Fruit fly (Drosophila melanogaster) whole organism, prepupa: ENCODE results near the gene mad2.

Source experiments
- CG10631 ChIP-seq: fragments of 200-800 bp; sonication (Bioruptor generic); optimal IDR thresholded peaks from 2 replicates; lab custom pipeline; 2016; ENCODE audit warnings: missing biosample characterization, missing genetic modification characterization
- CG10669 ChIP-seq: fragments of 200-800 bp; sonication (Bioruptor generic); optimal IDR thresholded peaks from 3 replicates; lab custom pipeline; 2018; ENCODE audit warnings: missing biosample characterization, mild to moderate bottlenecking, missing genetic modification characterization, moderate library complexity
- CG11294 ChIP-seq: fragments of 200-800 bp; sonication (Bioruptor generic); IDR thresholded peaks from 2 replicates; pipeline ENCODE4 v1.3.6; 2022; ENCODE audit warnings: missing biosample characterization, missing genetic modification characterization
- CG11762 ChIP-seq: fragments of 200-800 bp; sonication (Bioruptor generic); optimal IDR thresholded peaks from 3 replicates; lab custom pipeline; 2016; ENCODE audit warnings: missing biosample characterization, missing genetic modification characterization; ENCODE audit not compliant: insufficient read depth
- CG11902 ChIP-seq: fragments of 200-800 bp; sonication (Bioruptor generic); optimal IDR thresholded peaks from 3 replicates; lab custom pipeline; 2016; ENCODE audit warnings: missing biosample characterization, missing genetic modification characterization
- CG15336 ChIP-seq: fragments of 200-800 bp; sonication (Bioruptor generic); IDR thresholded peaks from 2 replicates; pipeline ENCODE4 v1.3.6; 2022; ENCODE audit warnings: missing biosample characterization, missing genetic modification characterization
- CG1621 ChIP-seq: fragments of 200-800 bp; sonication (Bioruptor generic); optimal IDR thresholded peaks from 3 replicates; lab custom pipeline; 2018; ENCODE audit warnings: missing biosample characterization, mild to moderate bottlenecking, missing genetic modification characterization
- CG16779 ChIP-seq: fragments of 200-800 bp; sonication (Bioruptor generic); optimal IDR thresholded peaks from 3 replicates; lab custom pipeline; 2017; ENCODE audit warnings: missing biosample characterization, mild to moderate bottlenecking, missing genetic modification characterization
- CG3032 ChIP-seq: fragments of 200-800 bp; optimal IDR thresholded peaks from 2 replicates; lab custom pipeline; 2019; ENCODE audit warnings: missing biosample characterization, mild to moderate bottlenecking, missing genetic modification characterization, moderate library complexity
- CG31627 ChIP-seq: fragments of 200-800 bp; sonication (Bioruptor generic); optimal IDR thresholded peaks from 3 replicates; lab custom pipeline; 2016; ENCODE audit warnings: missing biosample characterization, missing genetic modification characterization
- CG32006 ChIP-seq: fragments of 200-800 bp; sonication (Bioruptor generic); optimal IDR thresholded peaks from 3 replicates; lab custom pipeline; 2017; ENCODE audit warnings: missing biosample characterization, mild to moderate bottlenecking, missing genetic modification characterization
- CG4318 ChIP-seq: fragments of 200-800 bp; sonication (Bioruptor generic); optimal IDR thresholded peaks from 3 replicates; lab custom pipeline; 2017; ENCODE audit warnings: missing biosample characterization, mild to moderate bottlenecking, missing genetic modification characterization
- CG6276 ChIP-seq: fragments of 200-800 bp; sonication (Bioruptor generic); optimal IDR thresholded peaks from 2 replicates; lab custom pipeline; 2017; ENCODE audit warnings: missing biosample characterization, mild to moderate bottlenecking, missing genetic modification characterization
- CG6808 ChIP-seq: fragments of 200-800 bp; sonication (Bioruptor generic); optimal IDR thresholded peaks from 3 replicates; lab custom pipeline; 2017; ENCODE audit warnings: missing biosample characterization, missing genetic modification characterization, mild to moderate bottlenecking, moderate library complexity, missing genetic modification reagents
- CG6854 ChIP-seq: fragments of 200-800 bp; sonication (Bioruptor generic); optimal IDR thresholded peaks from 2 replicates; lab custom pipeline; 2017; ENCODE audit warnings: missing biosample characterization, mild to moderate bottlenecking, missing genetic modification characterization
- CG8319 ChIP-seq: fragments of 200-800 bp; sonication (Bioruptor generic); optimal IDR thresholded peaks from 3 replicates; lab custom pipeline; 2016; ENCODE audit warnings: missing biosample characterization, missing genetic modification characterization
- CG8632 ChIP-seq: fragments of 200-800 bp; sonication (Bioruptor generic); optimal IDR thresholded peaks from 3 replicates; lab custom pipeline; 2016; ENCODE audit warnings: missing biosample characterization, missing genetic modification characterization
- CG9139 ChIP-seq: fragments of 200-800 bp; sonication (Bioruptor generic); optimal IDR thresholded peaks from 3 replicates; lab custom pipeline; 2017; ENCODE audit warnings: missing biosample characterization, mild to moderate bottlenecking, missing genetic modification characterization
- Eip75B ChIP-seq: fragments of 200-800 bp; sonication (Bioruptor generic); optimal IDR thresholded peaks from 3 replicates; lab custom pipeline; 2016; ENCODE audit warnings: missing biosample characterization, missing genetic modification characterization
- Eip78C ChIP-seq: fragments of 200-800 bp; sonication (Bioruptor generic); peaks from one replicate; lab custom pipeline; 2016; ENCODE audit warnings: missing biosample characterization, missing genetic modification characterization
- Eip93F ChIP-seq: fragments of 200-800 bp; sonication (Bioruptor generic); optimal IDR thresholded peaks from 2 replicates; lab custom pipeline; 2016; ENCODE audit warnings: missing biosample characterization, mild to moderate bottlenecking, missing genetic modification characterization
- Ets21C ChIP-seq: fragments of 200-800 bp; sonication (Bioruptor generic); optimal IDR thresholded peaks from 3 replicates; lab custom pipeline; 2016; ENCODE audit warnings: missing biosample characterization, missing genetic modification characterization
- Ets96B ChIP-seq: fragments of 200-800 bp; optimal IDR thresholded peaks from 2 replicates; lab custom pipeline; 2019; ENCODE audit warnings: missing biosample characterization, mild to moderate bottlenecking, missing genetic modification characterization, moderate library complexity
- Lpt ChIP-seq: fragments of 200-800 bp; sonication (Bioruptor generic); optimal IDR thresholded peaks from 3 replicates; lab custom pipeline; 2016; ENCODE audit warnings: missing biosample characterization, missing genetic modification characterization
- OdsH ChIP-seq: fragments of 200-800 bp; sonication (Bioruptor generic); optimal IDR thresholded peaks from 3 replicates; lab custom pipeline; 2016; ENCODE audit warnings: missing biosample characterization, missing genetic modification characterization
- Smox ChIP-seq: fragments of 200-800 bp; sonication (Bioruptor generic); optimal IDR thresholded peaks from 3 replicates; lab custom pipeline; 2016; ENCODE audit warnings: missing biosample characterization, missing genetic modification characterization
- Sox102F ChIP-seq: fragments of 200-800 bp; sonication (Bioruptor generic); optimal IDR thresholded peaks from 2 replicates; lab custom pipeline; 2016; ENCODE audit warnings: missing biosample characterization, mild to moderate bottlenecking, missing genetic modification characterization
- Sox14 ChIP-seq: fragments of 200-800 bp; sonication (Bioruptor generic); optimal IDR thresholded peaks from 3 replicates; lab custom pipeline; 2016; ENCODE audit warnings: missing biosample characterization, missing genetic modification characterization
- Sox15 ChIP-seq: fragments of 200-800 bp; sonication (Bioruptor generic); optimal IDR thresholded peaks from 3 replicates; lab custom pipeline; 2016; ENCODE audit warnings: missing biosample characterization, missing genetic modification characterization
- achi ChIP-seq: fragments of 200-800 bp; sonication (Bioruptor generic); optimal IDR thresholded peaks from 3 replicates; lab custom pipeline; 2016; ENCODE audit warnings: missing biosample characterization, missing genetic modification characterization
- acj6 ChIP-seq: fragments of 200-800 bp; sonication (Bioruptor generic); optimal IDR thresholded peaks from 3 replicates; lab custom pipeline; 2016; ENCODE audit warnings: missing biosample characterization, missing genetic modification characterization
- cyc ChIP-seq: fragments of 200-800 bp; sonication (Bioruptor generic); optimal IDR thresholded peaks from 3 replicates; lab custom pipeline; 2016; ENCODE audit warnings: missing biosample characterization, missing genetic modification characterization
- dac ChIP-seq: fragments of 200-800 bp; sonication (Bioruptor generic); optimal IDR thresholded peaks from 2 replicates; lab custom pipeline; 2017; ENCODE audit warnings: missing biosample characterization, mild to moderate bottlenecking, missing genetic modification characterization
- dsx ChIP-seq: fragments of 200-800 bp; optimal IDR thresholded peaks from 3 replicates; lab custom pipeline; 2019; ENCODE audit warnings: missing biosample characterization, mild to moderate bottlenecking, missing genetic modification characterization, moderate library complexity; ENCODE audit not compliant: poor library complexity, severe bottlenecking
- eg ChIP-seq: fragments of 200-800 bp; sonication (Bioruptor generic); IDR thresholded peaks from 3 replicates; pipeline ENCODE4 v1.3.6; 2022; ENCODE audit warnings: missing biosample characterization, missing genetic modification characterization
- esn ChIP-seq: fragments of 200-800 bp; sonication (Bioruptor generic); optimal IDR thresholded peaks from 2 replicates; lab custom pipeline; 2016; ENCODE audit warnings: missing biosample characterization, mild to moderate bottlenecking, missing genetic modification characterization, moderate library complexity
- fkh ChIP-seq: fragments of 200-800 bp; sonication (Bioruptor generic); optimal IDR thresholded peaks from 3 replicates; lab custom pipeline; 2017; ENCODE audit warnings: missing biosample characterization, mild to moderate bottlenecking, missing genetic modification characterization, moderate library complexity
- lz ChIP-seq: fragments of 200-800 bp; sonication (Bioruptor generic); optimal IDR thresholded peaks from 3 replicates; lab custom pipeline; 2016; ENCODE audit warnings: missing biosample characterization, missing genetic modification characterization
- net ChIP-seq: fragments of 200-800 bp; sonication (Bioruptor generic); optimal IDR thresholded peaks from 3 replicates; lab custom pipeline; 2016; ENCODE audit warnings: missing biosample characterization, missing genetic modification characterization
- pdm3 ChIP-seq: fragments of 200-800 bp; sonication (Bioruptor generic); optimal IDR thresholded peaks from 3 replicates; lab custom pipeline; 2016; ENCODE audit warnings: missing biosample characterization, missing genetic modification characterization
- salr ChIP-seq, 2 experiments: fragments of 200-800 bp; sonication (Bioruptor generic); optimal IDR thresholded peaks; 3 replicates each; lab custom pipeline; 2016 to 2018; ENCODE audit warnings: missing biosample characterization in 2 of 2, missing genetic modification characterization in 2 of 2, mild to moderate bottlenecking in 1 of 2
- spab ChIP-seq: fragments of 200-800 bp; sonication (Bioruptor generic); optimal IDR thresholded peaks from 2 replicates; lab custom pipeline; 2017; ENCODE audit warnings: missing biosample characterization, mild to moderate bottlenecking, missing genetic modification characterization, missing genetic modification reagents
- ss ChIP-seq, 2 experiments: fragments of 200-800 bp; sonication (Bioruptor generic); optimal IDR thresholded peaks; 2 replicates in 1 of 2; 3 replicates in 1 of 2; lab custom pipeline; 2017 to 2018; ENCODE audit warnings: mild to moderate bottlenecking in 2 of 2, missing biosample characterization in 2 of 2, missing genetic modification characterization in 2 of 2, moderate library complexity in 1 of 2
- svp ChIP-seq: fragments of 200-800 bp; sonication (Bioruptor generic); peaks from one replicate; lab custom pipeline; 2016; ENCODE audit warnings: missing biosample characterization, missing genetic modification characterization
- topi ChIP-seq: fragments of 200-800 bp; sonication (Bioruptor generic); optimal IDR thresholded peaks from 3 replicates; lab custom pipeline; 2016; ENCODE audit warnings: missing biosample characterization, missing genetic modification characterization
- vri ChIP-seq: fragments of 200-800 bp; sonication (Bioruptor generic); optimal IDR thresholded peaks from 3 replicates; lab custom pipeline; 2016; ENCODE audit warnings: missing biosample characterization, mild to moderate bottlenecking, missing genetic modification characterization

The mad2 gene

DNA sequence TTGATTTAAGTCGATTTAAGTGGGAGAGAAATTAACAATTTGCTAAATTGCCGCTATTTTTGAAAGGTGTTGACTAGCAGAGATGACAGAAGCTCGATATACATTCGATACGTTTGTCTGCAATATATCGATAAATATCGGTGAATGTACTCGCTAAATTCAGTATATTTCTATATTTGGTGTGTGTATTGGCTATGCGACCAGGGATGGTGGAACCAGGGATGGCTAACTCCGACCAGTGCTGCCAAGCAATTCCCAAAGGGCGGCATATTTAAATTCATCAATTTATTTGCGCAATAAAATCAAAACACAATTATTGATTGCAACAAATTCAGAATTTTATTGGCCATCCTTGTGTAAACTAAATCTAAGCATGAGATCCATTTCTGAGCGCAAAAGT, at the start of gene mad2:
mad2 (minus strand) TSS at position 78 of the 400 bp plus-strand sequence.
- no peak for TF ChIP-seq vri
- TF ChIP-seq Lpt, result no peak
- TF ChIP-seq Ets96B, result no peak
- no peak for TF ChIP-seq CG10631 (GFP tag; lab: Kevin White, UChicago)
- no peak for TF ChIP-seq salr (GFP tag; optimal IDR thresholded peaks at IDR 0.05; lab: Kevin White, UChicago)
- TF ChIP-seq dsx (GFP tag; lab: Kevin White, UChicago), result no peak
- no peak for TF ChIP-seq CG16779 (tag; lab: Kevin White, UChicago)
- TF ChIP-seq Sox14 (GFP tag; lab: Kevin White, UChicago), result no peak
- peak; percentile 53 for TF ChIP-seq fkh (GFP tag; lab: Kevin White, UChicago)
- TF ChIP-seq Eip93F (GFP tag; lab: Kevin White, UChicago), result no peak
- TF ChIP-seq CG32006 (GFP tag; lab: Kevin White, UChicago), result no peak
- TF ChIP-seq CG9139 (GFP tag; lab: Kevin White, UChicago), result no peak
- no peak for TF ChIP-seq dac (GFP tag; lab: Kevin White, UChicago)
- no peak for TF ChIP-seq Ets21C (GFP tag; lab: Kevin White, UChicago)
- peak; percentile 100 for TF ChIP-seq CG6808 (GFP tag; lab: Kevin White, UChicago)

DNA sequence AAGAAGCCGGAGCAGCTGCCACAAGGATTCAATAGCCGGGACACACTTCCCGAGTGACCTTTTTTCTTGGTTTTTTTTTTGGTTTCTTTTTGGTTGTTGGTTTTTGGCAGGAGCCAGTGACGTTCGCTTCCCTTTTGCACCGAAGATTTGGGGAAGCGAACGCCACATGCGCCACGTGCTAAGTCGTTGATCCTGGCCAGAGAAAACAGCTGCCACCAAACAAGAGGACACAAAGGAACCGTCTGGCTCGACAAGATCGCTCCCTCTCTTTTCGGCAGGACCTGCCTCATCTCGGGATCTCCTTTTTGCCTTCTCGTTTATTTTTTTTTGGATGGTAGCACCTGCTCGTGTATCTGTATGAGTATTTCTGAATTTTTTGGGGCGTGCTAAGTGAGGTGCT, 46.1 kb upstream of the mad2 start:
- TF ChIP-seq salr (GFP tag; optimal IDR thresholded peaks at IDR 0.05; lab: Kevin White, UChicago), result no peak
- TF ChIP-seq cyc, result no peak
- no peak for TF ChIP-seq Sox102F (GFP tag; lab: Kevin White, UChicago)
- TF ChIP-seq CG8632, result no peak
- TF ChIP-seq Sox15 (GFP tag; lab: Kevin White, UChicago), result no peak
- TF ChIP-seq svp (GFP tag; lab: Kevin White, UChicago), result no peak
- no peak for TF ChIP-seq CG1621
- no peak for TF ChIP-seq Eip78C (GFP tag; lab: Kevin White, UChicago)
- no peak for TF ChIP-seq acj6
- TF ChIP-seq esn (GFP tag; lab: Kevin White, UChicago), result no peak
- TF ChIP-seq CG11294 (GFP tag; lab: Robert Waterston, UW), result no peak
- no peak for TF ChIP-seq CG8319 (GFP tag; lab: Kevin White, UChicago)
- TF ChIP-seq CG31627 (GFP tag; lab: Kevin White, UChicago), result no peak
- TF ChIP-seq CG4318 (GFP tag; lab: Kevin White, UChicago), result no peak
- no peak for TF ChIP-seq CG6276 (GFP tag; lab: Kevin White, UChicago)
- no peak for TF ChIP-seq eg
- TF ChIP-seq ss (GFP tag; optimal IDR thresholded peaks at IDR 0.05; lab: Kevin White, UChicago), result no peak

DNA sequence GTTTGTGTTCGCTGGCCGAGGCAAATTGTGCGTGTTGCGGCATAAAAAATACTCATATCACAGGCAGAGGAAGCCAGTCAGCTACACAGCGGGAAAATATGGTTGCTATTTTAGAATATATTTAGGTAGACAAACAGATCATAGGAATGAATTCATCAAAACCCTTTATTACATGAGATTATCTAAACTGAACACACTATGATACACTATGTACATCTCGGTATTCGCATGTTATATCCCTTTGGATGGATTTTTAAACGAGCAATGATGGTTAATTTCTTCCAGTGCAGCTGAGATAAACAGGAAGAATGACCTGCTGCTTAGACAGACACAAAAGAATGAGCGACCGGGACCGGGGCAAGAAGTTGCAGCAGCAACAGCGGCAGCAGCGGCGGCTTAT, 44.0 kb upstream of the mad2 start:
- TF ChIP-seq CG1621 (no peak), lz (GFP tag; lab: Kevin White, UChicago) (peak; percentile 11), fkh (GFP tag; lab: Kevin White, UChicago) (no peak), pdm3 (GFP tag; lab: Kevin White, UChicago) (peak; percentile 0), net (GFP tag; lab: Kevin White, UChicago) (no peak), Sox15 (GFP tag; lab: Kevin White, UChicago) (no peak), topi (peak; percentile 11), CG11762 (no peak), Smox (GFP tag; lab: Kevin White, UChicago) (peak; percentile 13), Eip78C (GFP tag; lab: Kevin White, UChicago) (peak; percentile 77), spab (GFP tag; lab: Kevin White, UChicago) (peak; percentile 46), CG11902 (no peak), vri (peak; percentile 13), Eip93F (GFP tag; lab: Kevin White, UChicago) (no peak), dac (GFP tag; lab: Kevin White, UChicago) (no peak), CG11294 (GFP tag; lab: Robert Waterston, UW) (no peak), CG15336 (GFP tag; lab: Robert Waterston, UW) (no peak), CG16779 (tag; lab: Kevin White, UChicago) (no peak), Eip75B (GFP tag; lab: Kevin White, UChicago) (peak; percentile 30), achi (GFP tag; lab: Kevin White, UChicago) (no peak), CG9139 (GFP tag; lab: Kevin White, UChicago) (no peak), CG8319 (GFP tag; lab: Kevin White, UChicago) (no peak), CG10669 (peak; percentile 52), OdsH (GFP tag; lab: Kevin White, UChicago) (peak; percentile 14), CG6854 (no peak), salr (GFP tag; optimal IDR thresholded peaks at IDR 0.05; lab: Kevin White, UChicago) (no peak), svp (GFP tag; lab: Kevin White, UChicago) (peak; percentile 72), CG8632 (no peak), CG6808 (GFP tag; lab: Kevin White, UChicago) (peak; percentile 57), esn (GFP tag; lab: Kevin White, UChicago) (peak; percentile 34), CG3032 (tag; lab: Kevin White, UChicago) (peak; percentile 45), Lpt (no peak), CG6276 (GFP tag; lab: Kevin White, UChicago) (no peak), CG10631 (GFP tag; lab: Kevin White, UChicago) (peak; percentile 28)
